Worm (Caenorhabditis elegans) whole organism, L2 larva: ENCODE results near the gene E02H9.9.
"Not testable (repeated sequence)": the region's sequence is repeated elsewhere in the genome, so short reads cannot be mapped to it uniquely, and the experiment has no call there.

Source experiments
- C34F6.9 ChIP-seq: fragments of 150-350 bp; optimal IDR thresholded peaks from 2 replicates; lab custom pipeline; 2014; ENCODE audit warnings: missing biosample characterization, missing genetic modification characterization
- R02D3.7 ChIP-seq: fragments of 150-350 bp; optimal IDR thresholded peaks from 2 replicates; lab custom pipeline; 2014; ENCODE audit warnings: missing biosample characterization, missing genetic modification characterization
- ZK546.5 ChIP-seq: sonication (generic microtip); optimal IDR thresholded peaks from 2 replicates; lab custom pipeline; 2017; ENCODE audit warnings: missing biosample characterization, missing genetic modification characterization
- alr-1 ChIP-seq: fragments of 150-350 bp; optimal IDR thresholded peaks from 2 replicates; lab custom pipeline; 2014; ENCODE audit warnings: missing biosample characterization, missing genetic modification characterization
- ama-1 ChIP-seq: fragments of 150-350 bp; optimal IDR thresholded peaks from 2 replicates; lab custom pipeline; 2018; ENCODE audit warnings: inconsistent platforms
- blmp-1 ChIP-seq: sonication (generic microtip); optimal IDR thresholded peaks from 2 replicates; lab custom pipeline; 2017; ENCODE audit warnings: missing genetic modification characterization, mild to moderate bottlenecking, missing compliant biosample characterization, antibody characterized with exemption, moderate library complexity; ENCODE audit not compliant: insufficient read depth
- crh-2 ChIP-seq: sonication (generic microtip); optimal IDR thresholded peaks from 2 replicates; lab custom pipeline; 2017; ENCODE audit warnings: missing biosample characterization, missing genetic modification characterization
- dmd-4 ChIP-seq: sonication (generic microtip); optimal IDR thresholded peaks from 2 replicates; lab custom pipeline; 2017; ENCODE audit warnings: missing biosample characterization, missing genetic modification characterization
- egl-27 ChIP-seq: sonication (generic microtip); optimal IDR thresholded peaks from 3 replicates; lab custom pipeline; 2017; ENCODE audit warnings: missing biosample characterization, missing genetic modification reagents, missing genetic modification characterization
- elt-3 ChIP-seq: sonication (generic microtip); optimal IDR thresholded peaks from 2 replicates; lab custom pipeline; 2017; ENCODE audit warnings: missing biosample characterization, missing genetic modification characterization
- fos-1 ChIP-seq: fragments of 150-350 bp; optimal IDR thresholded peaks from 2 replicates; lab custom pipeline; 2014; ENCODE audit warnings: missing biosample characterization, missing genetic modification characterization
- gmeb-1 ChIP-seq: fragments of 150-350 bp; optimal IDR thresholded peaks from 2 replicates; lab custom pipeline; 2014; ENCODE audit warnings: missing biosample characterization, missing genetic modification characterization
- lin-11 ChIP-seq: fragments of 150-350 bp; sonication (generic microtip); optimal IDR thresholded peaks from 2 replicates; lab custom pipeline; 2014; ENCODE audit warnings: missing biosample characterization, missing genetic modification characterization, inconsistent platforms, mixed read lengths
- lin-13 ChIP-seq: fragments of 150-350 bp; optimal IDR thresholded peaks from 2 replicates; lab custom pipeline; 2014; ENCODE audit warnings: missing biosample characterization, missing genetic modification reagents, missing genetic modification characterization
- lin-39 ChIP-seq: fragments of 150-350 bp; optimal IDR thresholded peaks from 2 replicates; lab custom pipeline; 2014; ENCODE audit warnings: missing biosample characterization, missing genetic modification reagents, missing genetic modification characterization
- lsy-2 ChIP-seq, 2 experiments: fragments of 150-350 bp in 1 of 2; sonication (generic microtip) in 1 of 2; optimal IDR thresholded peaks; 2 replicates each; lab custom pipeline; 2014 to 2017; ENCODE audit warnings: missing biosample characterization in 2 of 2, missing genetic modification characterization in 2 of 2
- mab-5 ChIP-seq: fragments of 150-350 bp; optimal IDR thresholded peaks from 2 replicates; lab custom pipeline; 2014; ENCODE audit warnings: missing biosample characterization, missing genetic modification characterization
- mbf-1 ChIP-seq: sonication (generic microtip); optimal IDR thresholded peaks from 2 replicates; lab custom pipeline; 2017; ENCODE audit warnings: missing biosample characterization, missing genetic modification characterization
- nhr-10 ChIP-seq: sonication (generic microtip); optimal IDR thresholded peaks from 2 replicates; lab custom pipeline; 2017; ENCODE audit warnings: missing biosample characterization, missing genetic modification characterization
- nhr-11 ChIP-seq: fragments of 150-350 bp; optimal IDR thresholded peaks from 2 replicates; lab custom pipeline; 2014; ENCODE audit warnings: missing biosample characterization, missing genetic modification characterization
- nhr-129 ChIP-seq: fragments of 150-350 bp; optimal IDR thresholded peaks from 2 replicates; lab custom pipeline; 2014; ENCODE audit warnings: missing biosample characterization, missing genetic modification characterization
- nhr-23 ChIP-seq: fragments of 150-350 bp; optimal IDR thresholded peaks from 2 replicates; lab custom pipeline; 2014; ENCODE audit warnings: missing biosample characterization, missing genetic modification reagents, missing genetic modification characterization
- nhr-237 ChIP-seq: fragments of 150-350 bp; optimal IDR thresholded peaks from 2 replicates; lab custom pipeline; 2014; ENCODE audit warnings: missing biosample characterization, missing genetic modification characterization
- nhr-25 ChIP-seq: fragments of 150-350 bp; sonication (generic microtip); optimal IDR thresholded peaks from 3 replicates; lab custom pipeline; 2014; ENCODE audit warnings: missing biosample characterization, missing genetic modification characterization
- nhr-6 ChIP-seq: fragments of 150-350 bp; optimal IDR thresholded peaks from 2 replicates; lab custom pipeline; 2014; ENCODE audit warnings: missing biosample characterization, missing genetic modification characterization
- nhr-77 ChIP-seq: fragments of 150-350 bp; optimal IDR thresholded peaks from 2 replicates; lab custom pipeline; 2014; ENCODE audit warnings: missing biosample characterization, missing genetic modification characterization
- sem-4 ChIP-seq: fragments of 150-350 bp; optimal IDR thresholded peaks from 2 replicates; lab custom pipeline; 2014; ENCODE audit warnings: missing biosample characterization, missing genetic modification reagents, missing genetic modification characterization
- sma-3 ChIP-seq: sonication (generic microtip); optimal IDR thresholded peaks from 2 replicates; lab custom pipeline; 2016; ENCODE audit warnings: missing genetic modification reagents, missing genetic modification characterization, missing compliant biosample characterization
- unc-39 ChIP-seq: fragments of 150-350 bp; optimal IDR thresholded peaks from 2 replicates; lab custom pipeline; 2014; ENCODE audit warnings: missing biosample characterization, missing genetic modification characterization
- unc-55 ChIP-seq: fragments of 150-350 bp; sonication (generic microtip); optimal IDR thresholded peaks from 3 replicates; lab custom pipeline; 2014; ENCODE audit warnings: missing biosample characterization, missing genetic modification reagents, missing genetic modification characterization
- zag-1 ChIP-seq: fragments of 150-350 bp; optimal IDR thresholded peaks from 2 replicates; lab custom pipeline; 2014; ENCODE audit warnings: missing biosample characterization, missing genetic modification characterization
- ztf-4 ChIP-seq: fragments of 150-350 bp; optimal IDR thresholded peaks from 2 replicates; lab custom pipeline; 2014; ENCODE audit warnings: missing biosample characterization, missing genetic modification characterization

Gene E02H9.9

DNA sequence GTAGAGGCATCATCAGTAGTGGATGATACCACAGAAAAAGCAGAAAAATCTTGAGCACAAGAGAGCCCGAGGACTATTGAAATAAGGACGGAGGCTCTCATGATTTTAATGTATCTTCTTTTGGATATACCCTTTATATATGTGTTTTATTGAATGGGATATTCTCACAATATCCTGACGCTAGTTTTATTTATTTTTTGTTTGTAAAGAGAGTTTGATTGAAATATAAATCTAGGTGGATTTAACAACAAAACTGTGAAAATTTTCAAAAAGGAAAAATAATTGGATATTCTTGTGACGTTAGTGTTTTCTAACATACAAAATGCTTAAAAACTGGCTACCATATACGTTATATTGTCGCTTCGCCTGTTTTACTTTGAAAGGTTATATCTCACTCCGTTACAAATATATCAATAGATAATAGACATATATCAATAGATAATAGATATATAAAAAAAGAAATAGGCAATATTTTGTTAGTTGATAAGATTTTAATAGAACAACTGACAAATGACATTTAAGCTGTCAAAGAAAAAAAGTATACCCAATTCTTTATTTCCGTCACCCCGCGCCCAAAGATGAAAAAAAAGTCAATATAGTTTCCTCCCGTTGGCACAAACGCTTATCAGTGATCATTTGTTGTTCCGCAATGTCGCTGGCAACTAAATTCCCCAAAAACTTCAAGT is 22.4 kb downstream of the E02H9.9 start, which contains the start of the genes E02H9.7 and klo-2:
Gene E02H9.7, minus strand, starts transcription at position 101 of the 686 bp plus-strand sequence.
Gene klo-2, plus strand, starts transcription at position 636 of the 686 bp plus-strand sequence.
- TF ChIP-seq nhr-129 (tag; lab: Kevin White, UChicago) (no peak), gmeb-1 (tag; lab: Kevin White, UChicago) (no peak), sem-4 (tag; lab: Kevin White, UChicago) (no peak), lin-39 (tag; lab: Kevin White, UChicago) (no peak), C34F6.9 (tag; lab: Kevin White, UChicago) (no peak), zag-1 (tag; lab: Kevin White, UChicago) (no peak), nhr-10 (tag; lab: Kevin White, UChicago) (no peak), elt-3 (no peak), R02D3.7 (tag; lab: Kevin White, UChicago) (no peak), mbf-1 (tag; lab: Kevin White, UChicago) (no peak), crh-2 (no peak), ZK546.5 (no peak), ztf-4 (tag; lab: Kevin White, UChicago) (no peak), nhr-25 (tag; lab: Kevin White, UChicago) (no peak), lin-11 (tag; lab: Kevin White, UChicago) (no peak)

DNA sequence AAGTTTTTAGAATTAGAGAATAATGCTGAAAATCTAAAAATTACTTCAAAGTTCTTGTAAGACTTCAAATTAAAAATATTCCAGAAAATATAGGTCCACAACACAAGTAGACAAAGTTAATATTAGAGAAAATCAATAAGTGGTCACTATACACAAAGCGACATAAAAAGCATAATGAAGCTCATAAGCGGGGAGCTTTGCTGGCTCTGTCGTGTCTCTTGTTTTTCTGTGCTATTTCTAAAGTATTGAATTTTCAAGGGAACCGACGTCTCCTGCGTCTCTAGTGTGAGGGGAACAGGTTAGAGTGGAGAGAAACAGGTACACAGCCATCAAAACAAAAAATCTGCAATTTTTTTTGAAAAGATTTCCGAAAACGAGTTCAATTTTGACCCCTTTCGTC is 29.6 kb downstream of the E02H9.9 start, which contains the start of gene E02H9.13:
Gene E02H9.13, minus strand, starts transcription at position 199 of the 400 bp plus-strand sequence.
- no peak for TF ChIP-seq lin-39 (tag; lab: Kevin White, UChicago)
- TF ChIP-seq R02D3.7 (tag; lab: Kevin White, UChicago): no peak
- peak; percentile 16 for TF ChIP-seq C34F6.9 (tag; lab: Kevin White, UChicago)
- peak; percentile 81 for TF ChIP-seq unc-55 (GFP tag; lab: Kevin White, UChicago)

DNA sequence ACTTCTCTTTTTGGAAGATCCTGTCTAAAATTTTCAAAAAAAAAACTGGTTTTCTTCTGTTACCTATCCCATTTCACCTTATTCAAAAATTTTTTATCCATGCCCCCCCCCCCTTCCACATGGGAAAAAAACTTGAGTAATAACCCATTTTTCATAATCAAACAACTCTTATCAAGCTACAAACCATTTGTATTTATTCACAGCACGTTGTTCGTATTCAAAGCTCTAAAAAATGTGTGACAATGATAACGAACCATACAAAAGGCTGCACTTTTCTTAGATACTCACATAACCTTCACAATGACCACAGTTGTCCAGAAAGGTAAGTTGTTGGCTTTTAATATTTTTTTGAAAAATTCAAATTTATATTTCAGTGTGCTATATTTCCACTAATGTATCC is 32.3 kb downstream of the E02H9.9 start, which contains the start of gene E02H9.6:
Gene E02H9.6, plus strand, starts transcription at position 301 of the 400 bp plus-strand sequence.
- not testable (repeated sequence) for TF ChIP-seq sma-3 (GFP tag; lab: Kevin White, UChicago); unc-39; unc-55 (GFP tag; lab: Kevin White, UChicago)
- TF ChIP-seq, all 48 proteins: peak for 0; not testable (repeated sequence) for 48

DNA sequence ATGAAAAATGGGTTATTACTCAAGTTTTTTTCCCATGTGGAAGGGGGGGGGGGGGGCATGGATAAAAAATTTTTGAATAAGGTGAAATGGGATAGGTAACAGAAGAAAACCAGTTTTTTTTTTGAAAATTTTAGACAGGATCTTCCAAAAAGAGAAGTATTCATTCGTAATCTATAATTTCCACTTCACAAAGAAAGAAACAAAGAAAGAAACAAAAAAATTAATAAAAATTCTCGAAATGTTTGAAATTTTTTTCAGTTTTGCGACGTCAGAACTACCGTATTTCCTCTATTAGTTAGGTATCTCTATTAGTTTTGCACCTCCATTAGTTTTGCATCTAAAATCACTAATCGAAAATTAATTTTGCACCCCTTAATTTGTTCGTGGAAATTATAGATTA is 32.7 kb downstream of the E02H9.9 start, which contains the start of gene W04B5.6:
Gene W04B5.6, minus strand, starts transcription at position 101 of the 400 bp plus-strand sequence.
- not testable (repeated sequence) for TF ChIP-seq nhr-11, fos-1, nhr-129 (tag; lab: Kevin White, UChicago)

DNA sequence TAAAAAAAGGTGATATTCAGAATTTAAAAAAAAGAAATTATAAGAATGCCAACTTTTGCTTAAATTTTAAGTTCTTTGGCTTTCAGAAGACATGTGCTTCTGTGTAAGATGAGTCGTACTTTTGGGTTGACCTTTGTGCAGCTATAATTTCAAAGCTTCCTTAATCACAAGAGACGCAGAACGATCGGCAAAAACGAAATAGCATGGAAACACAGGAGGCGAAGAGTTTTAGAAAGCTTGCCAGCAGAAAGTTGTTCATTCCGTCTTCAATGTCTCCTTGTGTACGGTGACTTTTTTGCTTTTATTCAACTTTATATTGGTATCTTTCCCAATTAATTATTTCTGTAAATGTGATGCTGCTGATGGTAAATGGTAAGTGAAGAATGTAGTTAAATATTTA is 35.2 kb downstream of the E02H9.9 start:
- TF ChIP-seq egl-27: no peak
- TF ChIP-seq alr-1 (tag; lab: Kevin White, UChicago): no peak
- TF ChIP-seq nhr-129 (tag; lab: Kevin White, UChicago): no peak
- TF ChIP-seq C34F6.9 (tag; lab: Kevin White, UChicago): no peak
- TF ChIP-seq lsy-2 (tag; optimal IDR thresholded peaks at IDR 0.05; lab: Kevin White, UChicago): peak in 1 of 2 experiments; percentile 6
- no peak for TF ChIP-seq ZK546.5
- peak; percentile 18 for TF ChIP-seq unc-55 (GFP tag; lab: Kevin White, UChicago)
- TF ChIP-seq mab-5: no peak

DNA sequence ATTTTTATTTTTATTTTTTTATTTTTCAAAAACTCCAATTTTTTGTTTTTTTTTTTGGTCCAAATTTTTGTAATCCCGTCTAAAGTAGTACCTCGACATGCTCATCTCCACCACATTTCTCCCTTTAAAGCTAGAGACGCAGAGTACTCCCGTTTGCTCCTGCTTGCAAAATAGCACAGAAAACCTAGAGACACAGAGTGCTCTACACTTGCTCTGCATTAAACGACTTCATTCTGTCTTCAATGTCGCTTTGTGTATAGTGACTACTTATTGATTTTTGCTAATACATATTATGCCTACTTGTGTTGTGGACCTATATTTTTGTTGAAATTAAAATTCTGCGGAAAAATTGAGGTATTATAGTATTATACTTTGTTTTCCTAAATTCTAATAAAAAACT is 42.0 kb downstream of the E02H9.9 start, which contains the start of gene W04B5.8:
Gene W04B5.8, plus strand, starts transcription at position 195 of the 400 bp plus-strand sequence.
- TF ChIP-seq zag-1 (tag; lab: Kevin White, UChicago) (no peak), nhr-237 (tag; lab: Kevin White, UChicago) (no peak), nhr-129 (tag; lab: Kevin White, UChicago) (no peak), egl-27 (no peak), crh-2 (no peak), lsy-2 (tag; optimal IDR thresholded peaks at IDR 0.05; lab: Kevin White, UChicago) (peak in 1 of 2 experiments; percentile 20), gmeb-1 (tag; lab: Kevin White, UChicago) (no peak), unc-55 (GFP tag; lab: Kevin White, UChicago) (peak; percentile 64), nhr-11 (tag; lab: Kevin White, UChicago) (no peak), nhr-77 (tag; lab: Kevin White, UChicago) (no peak), nhr-25 (tag; lab: Kevin White, UChicago) (no peak), nhr-23 (no peak), dmd-4 (tag; lab: Kevin White, UChicago) (no peak), nhr-6 (tag; lab: Kevin White, UChicago) (no peak), ama-1 (lab: Kevin White, UChicago) (no peak), C34F6.9 (tag; lab: Kevin White, UChicago) (peak; percentile 34), ztf-4 (tag; lab: Kevin White, UChicago) (no peak), blmp-1 (no peak), lin-13 (no peak)
